Worm (Caenorhabditis elegans) whole organism, early embryonic: Measurements from ENCODE around the gene ZC196.3.

Source experiments
- B0310.2 ChIP-seq: sonication (generic microtip); optimal IDR thresholded peaks from 2 replicates; lab custom pipeline; 2016; ENCODE audit warnings: mild to moderate bottlenecking, missing genetic modification characterization, missing compliant biosample characterization
- F13C5.2 ChIP-seq: sonication (generic microtip); optimal IDR thresholded peaks from 2 replicates; lab custom pipeline; 2017; ENCODE audit warnings: mild to moderate bottlenecking, missing genetic modification characterization, inconsistent platforms, missing compliant biosample characterization
- aly-1 ChIP-seq: sonication (generic microtip); optimal IDR thresholded peaks from 2 replicates; lab custom pipeline; 2016; ENCODE audit warnings: missing genetic modification characterization, missing compliant biosample characterization
- ama-1 ChIP-seq: fragments of 150-350 bp; optimal IDR thresholded peaks from 2 replicates; lab custom pipeline; 2014
- ceh-13 ChIP-seq: fragments of 200-800 bp; sonication (Bioruptor generic); optimal IDR thresholded peaks from 2 replicates; lab custom pipeline; 2018; ENCODE audit warnings: mild to moderate bottlenecking, missing genetic modification characterization, missing compliant biosample characterization
- ceh-36 ChIP-seq: sonication (generic microtip); optimal IDR thresholded peaks from 2 replicates; lab custom pipeline; 2016; ENCODE audit warnings: missing genetic modification characterization, inconsistent platforms, missing compliant biosample characterization
- ets-7 ChIP-seq: sonication (generic microtip); optimal IDR thresholded peaks from 2 replicates; lab custom pipeline; 2016; ENCODE audit warnings: missing genotype, missing genetic modification characterization, missing compliant biosample characterization
- flt-1 ChIP-seq: fragments of 200-800 bp; sonication (Bioruptor generic); IDR thresholded peaks from 2 replicates; pipeline ENCODE4 v1.3.6; 2022; ENCODE audit warnings: missing genetic modification characterization, missing compliant biosample characterization
- hmbx-1 ChIP-seq: sonication (generic microtip); optimal IDR thresholded peaks from 2 replicates; lab custom pipeline; 2016; ENCODE audit warnings: mild to moderate bottlenecking, missing genetic modification characterization, missing compliant biosample characterization
- hmg-4 ChIP-seq: fragments of 200-800 bp; sonication (Bioruptor generic); optimal IDR thresholded peaks from 2 replicates; lab custom pipeline; 2018; ENCODE audit warnings: mild to moderate bottlenecking, missing genetic modification characterization, missing compliant biosample characterization
- hnd-1 ChIP-seq: sonication (generic microtip); optimal IDR thresholded peaks from 2 replicates; lab custom pipeline; 2016; ENCODE audit warnings: missing genetic modification characterization, missing compliant biosample characterization
- pes-1 ChIP-seq: fragments of 200-800 bp; sonication (Bioruptor generic); IDR thresholded peaks from 2 replicates; pipeline ENCODE4 v1.3.6; 2022; ENCODE audit warnings: missing genetic modification reagents, missing genetic modification characterization, missing compliant biosample characterization
- scrt-1 ChIP-seq: fragments of 200-800 bp; sonication (Bioruptor generic); IDR thresholded peaks from 2 replicates; pipeline ENCODE4 v1.3.6; 2022; ENCODE audit warnings: missing genetic modification characterization, missing compliant biosample characterization
- sea-1 ChIP-seq: fragments of 200-800 bp; sonication (Bioruptor generic); conservative IDR thresholded peaks from 2 replicates; pipeline ENCODE4 v1.3.6; 2022; ENCODE audit warnings: missing genetic modification characterization, missing compliant biosample characterization
- tbx-11 ChIP-seq: fragments of 200-800 bp; sonication (Bioruptor generic); IDR thresholded peaks from 2 replicates; pipeline ENCODE4 v1.3.6; 2022; ENCODE audit warnings: missing genetic modification characterization, missing compliant biosample characterization
- tbx-37 ChIP-seq: fragments of 200-800 bp; sonication (Bioruptor generic); conservative IDR thresholded peaks from 2 replicates; pipeline ENCODE4 v1.3.6; 2022; ENCODE audit warnings: missing genetic modification reagents, missing genetic modification characterization, missing compliant biosample characterization
- tra-4 ChIP-seq: sonication (generic microtip); optimal IDR thresholded peaks from 2 replicates; lab custom pipeline; 2017; ENCODE audit warnings: missing genetic modification characterization, missing compliant biosample characterization

Gene ZC196.3

ce11 chrV:8730991-8731390 lies 5.5 kb upstream of the ZC196.3 start:
- TF ChIP-seq hnd-1 (tag; lab: Kevin White, UChicago): no peak
- TF ChIP-seq pes-1 (GFP tag; lab: Robert Waterston, UW): no peak
- no peak for TF ChIP-seq B0310.2 (tag; lab: Kevin White, UChicago)

- no peak for TF ChIP-seq hnd-1 (tag; lab: Kevin White, UChicago)
- TF ChIP-seq tbx-11 (GFP tag; lab: Robert Waterston, UW): no peak
- no peak for TF ChIP-seq hmbx-1 (tag; lab: Kevin White, UChicago)
- no peak for TF ChIP-seq F13C5.2
- TF ChIP-seq pes-1 (GFP tag; lab: Robert Waterston, UW): no peak
- no peak for TF ChIP-seq flt-1 (GFP tag; lab: Robert Waterston, UW)
- no peak for TF ChIP-seq ceh-36 (tag; lab: Kevin White, UChicago)
- no peak for TF ChIP-seq B0310.2 (tag; lab: Kevin White, UChicago)
- TF ChIP-seq tra-4 (tag; lab: Kevin White, UChicago): no peak
- no peak for TF ChIP-seq ets-7
- no peak for TF ChIP-seq sea-1 (GFP tag; lab: Robert Waterston, UW)
- TF ChIP-seq aly-1 (tag; lab: Kevin White, UChicago): no peak
- TF ChIP-seq ceh-13 (GFP tag; lab: Kevin White, UChicago): no peak
- no peak for TF ChIP-seq scrt-1 (GFP tag; lab: Robert Waterston, UW)
- TF ChIP-seq tbx-37 (GFP tag; lab: Robert Waterston, UW): no peak
These were observed 3.5 kb upstream of the ZC196.3 start, which contains the start of gene ZC196.4 for ce11 chrV:8732934-8733333. ZC196.4 (plus strand) TSS chrV:8733106.

ce11 chrV:8739136-8739535 lies 2.7 kb downstream of the ZC196.3 start, which contains the start of gene ZC196.2:
ZC196.2 (plus strand) TSS chrV:8739436.
- TF ChIP-seq tbx-37 (GFP tag; lab: Robert Waterston, UW) (no peak), hmg-4 (no peak), B0310.2 (tag; lab: Kevin White, UChicago) (no peak), sea-1 (GFP tag; lab: Robert Waterston, UW) (no peak), flt-1 (GFP tag; lab: Robert Waterston, UW) (no peak), tra-4 (tag; lab: Kevin White, UChicago) (no peak), ets-7 (no peak), tbx-11 (GFP tag; lab: Robert Waterston, UW) (no peak)

- TF ChIP-seq tra-4 (tag; lab: Kevin White, UChicago): no peak
- TF ChIP-seq B0310.2 (tag; lab: Kevin White, UChicago): no peak
- TF ChIP-seq ceh-36 (tag; lab: Kevin White, UChicago): no peak
- TF ChIP-seq hnd-1 (tag; lab: Kevin White, UChicago): no peak
- no peak for TF ChIP-seq F13C5.2
- TF ChIP-seq scrt-1 (GFP tag; lab: Robert Waterston, UW): no peak
- TF ChIP-seq sea-1 (GFP tag; lab: Robert Waterston, UW): no peak
- TF ChIP-seq aly-1 (tag; lab: Kevin White, UChicago): no peak
- TF ChIP-seq hmbx-1 (tag; lab: Kevin White, UChicago): no peak
- TF ChIP-seq pes-1 (GFP tag; lab: Robert Waterston, UW): no peak
These were observed 9.4 kb downstream of the ZC196.3 start, which contains the start of gene B0507.6 for ce11 chrV:8745858-8746257. B0507.6 (plus strand) TSS chrV:8746158.

- TF ChIP-seq pes-1 (GFP tag; lab: Robert Waterston, UW): no peak
- no peak for TF ChIP-seq B0310.2 (tag; lab: Kevin White, UChicago)
- TF ChIP-seq flt-1 (GFP tag; lab: Robert Waterston, UW): no peak
- TF ChIP-seq hmg-4: no peak
- TF ChIP-seq aly-1 (tag; lab: Kevin White, UChicago): no peak
- no peak for TF ChIP-seq ceh-13 (GFP tag; lab: Kevin White, UChicago)
- no peak for TF ChIP-seq scrt-1 (GFP tag; lab: Robert Waterston, UW)
- TF ChIP-seq sea-1 (GFP tag; lab: Robert Waterston, UW): no peak
These were observed 16.9 kb downstream of the ZC196.3 start, which contains the start of gene B0507.5 for ce11 chrV:8753395-8753794. B0507.5 (plus strand) TSS chrV:8753695.

- TF ChIP-seq hnd-1 (tag; lab: Kevin White, UChicago): no peak
- no peak for TF ChIP-seq hmbx-1 (tag; lab: Kevin White, UChicago)
- no peak for TF ChIP-seq aly-1 (tag; lab: Kevin White, UChicago)
- no peak for TF ChIP-seq hmg-4
- TF ChIP-seq sea-1 (GFP tag; lab: Robert Waterston, UW): no peak
- no peak for TF ChIP-seq ama-1
- TF ChIP-seq B0310.2 (tag; lab: Kevin White, UChicago): no peak
- TF ChIP-seq F13C5.2: no peak
- TF ChIP-seq ets-7: no peak
- TF ChIP-seq pes-1 (GFP tag; lab: Robert Waterston, UW): no peak
- TF ChIP-seq flt-1 (GFP tag; lab: Robert Waterston, UW): no peak
- no peak for TF ChIP-seq scrt-1 (GFP tag; lab: Robert Waterston, UW)
These were observed 18.2 kb downstream of the ZC196.3 start, which contains the start of gene B0507.4 for ce11 chrV:8754670-8755069. B0507.4 (plus strand) TSS chrV:8754970.

ce11 chrV:8758618-8759017 lies 22.1 kb downstream of the ZC196.3 start, which contains the start of gene B0507.7:
B0507.7 (minus strand) TSS chrV:8758718.
- TF ChIP-seq B0310.2 (tag; lab: Kevin White, UChicago) (no peak), tbx-11 (GFP tag; lab: Robert Waterston, UW) (no peak)

- TF ChIP-seq aly-1 (tag; lab: Kevin White, UChicago) (no peak), scrt-1 (GFP tag; lab: Robert Waterston, UW) (no peak), flt-1 (GFP tag; lab: Robert Waterston, UW) (no peak), pes-1 (GFP tag; lab: Robert Waterston, UW) (no peak), B0310.2 (tag; lab: Kevin White, UChicago) (no peak), ceh-36 (tag; lab: Kevin White, UChicago) (no peak), F13C5.2 (no peak)
These were observed 23.9 kb downstream of the ZC196.3 start, which contains the start of gene ddn-1 for ce11 chrV:8760416-8760815. ddn-1 (minus strand) TSS chrV:8760516.
